Worm (Caenorhabditis elegans) whole organism, L1 larva: ENCODE data around the gene maoc-1.

ENCODE experiments used
- C04F5.9 ChIP-seq: sonication (generic microtip); optimal IDR thresholded peaks from 2 replicates; lab custom pipeline; 2016; ENCODE audit warnings: missing genetic modification characterization, missing compliant biosample characterization
- Y116A8C.19 ChIP-seq: sonication (generic microtip); optimal IDR thresholded peaks from 2 replicates; lab custom pipeline; 2016; ENCODE audit warnings: missing compliant biosample characterization, missing genetic modification characterization, borderline replicate concordance
- ama-1 ChIP-seq: fragments of 150-350 bp; optimal IDR thresholded peaks from 2 replicates; lab custom pipeline; 2014
- blmp-1 ChIP-seq: fragments of 150-350 bp; optimal IDR thresholded peaks from 2 replicates; lab custom pipeline; 2014; ENCODE audit warnings: missing biosample characterization, missing genetic modification characterization
- ceh-63 ChIP-seq: fragments of 200-800 bp; sonication (Bioruptor generic); optimal IDR thresholded peaks from 2 replicates; lab custom pipeline; 2018; ENCODE audit warnings: mild to moderate bottlenecking, missing genetic modification characterization, missing compliant biosample characterization
- ceh-8 ChIP-seq: fragments of 200-800 bp; sonication (Bioruptor generic); optimal IDR thresholded peaks from 2 replicates; lab custom pipeline; 2018; ENCODE audit warnings: mild to moderate bottlenecking, missing genetic modification characterization, moderate library complexity, missing compliant biosample characterization
- ceh-90 ChIP-seq: sonication (generic microtip); optimal IDR thresholded peaks from 2 replicates; lab custom pipeline; 2016; ENCODE audit warnings: missing genetic modification characterization, missing compliant biosample characterization
- ces-1 ChIP-seq: fragments of 150-350 bp; optimal IDR thresholded peaks from 2 replicates; lab custom pipeline; 2014; ENCODE audit warnings: missing biosample characterization, missing genetic modification reagents, missing genetic modification characterization
- dpl-1 ChIP-seq, 3 experiments: fragments of 150-350 bp in 2 of 3; sonication (generic microtip) in 1 of 3; optimal IDR thresholded peaks; 2 replicates each; lab custom pipeline; 2014 to 2017; ENCODE audit warnings: missing biosample characterization in 3 of 3, missing genetic modification characterization in 3 of 3, missing genetic modification reagents in 3 of 3
- dsc-1 ChIP-seq: sonication (generic microtip); optimal IDR thresholded peaks from 2 replicates; lab custom pipeline; 2016; ENCODE audit warnings: mild to moderate bottlenecking, missing genetic modification characterization, missing compliant biosample characterization
- egl-13 ChIP-seq: sonication (generic microtip); optimal IDR thresholded peaks from 2 replicates; lab custom pipeline; 2016; ENCODE audit warnings: missing genotype, missing genetic modification reagents, missing genetic modification characterization, missing compliant biosample characterization
- egl-27 ChIP-seq, 2 experiments: fragments of 150-350 bp in 1 of 2; sonication (generic microtip); optimal IDR thresholded peaks; 3 replicates each; lab custom pipeline; 2017 to 2018; ENCODE audit warnings: missing biosample characterization in 2 of 2, missing genetic modification characterization in 2 of 2, missing genetic modification reagents in 2 of 2
- ets-5 ChIP-seq: fragments of 200-800 bp; sonication (Bioruptor generic); IDR thresholded peaks from 2 replicates; pipeline ENCODE4 v1.3.6; 2022; ENCODE audit warnings: missing genetic modification characterization, missing compliant biosample characterization
- fkh-4 ChIP-seq: sonication (generic microtip); optimal IDR thresholded peaks from 2 replicates; lab custom pipeline; 2016; ENCODE audit warnings: missing compliant biosample characterization, missing genetic modification characterization, borderline replicate concordance
- fos-1 ChIP-seq: fragments of 150-350 bp; optimal IDR thresholded peaks from 2 replicates; lab custom pipeline; 2014; ENCODE audit warnings: missing biosample characterization, missing genetic modification characterization
- hlh-17 ChIP-seq: fragments of 200-800 bp; sonication (Bioruptor generic); optimal IDR thresholded peaks from 2 replicates; lab custom pipeline; 2018; ENCODE audit warnings: missing genetic modification characterization, mild to moderate bottlenecking, missing compliant biosample characterization, moderate library complexity, borderline replicate concordance
- irx-1 ChIP-seq: sonication (generic microtip); optimal IDR thresholded peaks from 2 replicates; lab custom pipeline; 2016; ENCODE audit warnings: missing genetic modification characterization, missing compliant biosample characterization
- jun-1 ChIP-seq: fragments of 150-350 bp; optimal IDR thresholded peaks from 2 replicates; lab custom pipeline; 2014; ENCODE audit warnings: missing biosample characterization, missing genetic modification reagents, missing genetic modification characterization
- lin-14 ChIP-seq: fragments of 200-800 bp; sonication (Bioruptor generic); optimal IDR thresholded peaks from 2 replicates; lab custom pipeline; 2018; ENCODE audit warnings: mild to moderate bottlenecking, missing genetic modification characterization, moderate library complexity, missing compliant biosample characterization
- lin-35 ChIP-seq, 2 experiments: fragments of 150-350 bp; optimal IDR thresholded peaks; 2 replicates each; lab custom pipeline; 2014; ENCODE audit warnings: missing biosample characterization in 2 of 2, missing genetic modification characterization in 2 of 2, missing genetic modification reagents in 2 of 2
- lir-3 ChIP-seq: sonication (generic microtip); optimal IDR thresholded peaks from 2 replicates; lab custom pipeline; 2016; ENCODE audit warnings: mild to moderate bottlenecking, missing genetic modification characterization, moderate library complexity, missing compliant biosample characterization; ENCODE audit not compliant: poor library complexity
- mdl-1 ChIP-seq, 2 experiments: fragments of 150-350 bp; optimal IDR thresholded peaks; 2 replicates each; lab custom pipeline; 2014 to 2017; ENCODE audit warnings: missing biosample characterization in 2 of 2, missing genetic modification characterization in 2 of 2, inconsistent platforms in 1 of 2
- mef-2 ChIP-seq: fragments of 150-350 bp; optimal IDR thresholded peaks from 2 replicates; lab custom pipeline; 2014; ENCODE audit warnings: missing biosample characterization, missing genetic modification characterization
- mep-1 ChIP-seq: fragments of 150-350 bp; optimal IDR thresholded peaks from 2 replicates; lab custom pipeline; 2014; ENCODE audit warnings: missing biosample characterization, missing genetic modification characterization
- nhr-11 ChIP-seq: fragments of 150-350 bp; optimal IDR thresholded peaks from 2 replicates; lab custom pipeline; 2014; ENCODE audit warnings: missing biosample characterization, missing genetic modification characterization
- nhr-28 ChIP-seq: fragments of 150-350 bp; optimal IDR thresholded peaks from 2 replicates; lab custom pipeline; 2014; ENCODE audit warnings: missing biosample characterization, missing genetic modification characterization
- nhr-76 ChIP-seq: sonication (generic microtip); optimal IDR thresholded peaks from 2 replicates; lab custom pipeline; 2017; ENCODE audit warnings: missing biosample characterization, missing genetic modification characterization
- nhr-84 ChIP-seq: sonication (generic microtip); optimal IDR thresholded peaks from 2 replicates; lab custom pipeline; 2017; ENCODE audit warnings: missing biosample characterization, missing genetic modification characterization
- nhr-90 ChIP-seq: sonication (generic microtip); optimal IDR thresholded peaks from 2 replicates; lab custom pipeline; 2016; ENCODE audit warnings: mild to moderate bottlenecking, missing genetic modification characterization, missing compliant biosample characterization; ENCODE audit not compliant: poor library complexity
- pax-3 ChIP-seq: fragments of 200-800 bp; sonication (Bioruptor generic); optimal IDR thresholded peaks from 2 replicates; lab custom pipeline; 2018; ENCODE audit warnings: mild to moderate bottlenecking, missing genetic modification characterization, moderate library complexity, missing compliant biosample characterization
- pqm-1 ChIP-seq: sonication (generic microtip); optimal IDR thresholded peaks from 3 replicates; lab custom pipeline; 2017; ENCODE audit warnings: missing biosample characterization, missing genetic modification characterization
- rnt-1 ChIP-seq: sonication (generic microtip); optimal IDR thresholded peaks from 2 replicates; lab custom pipeline; 2016; ENCODE audit warnings: mild to moderate bottlenecking, missing genetic modification characterization, moderate library complexity, missing compliant biosample characterization
- snu-23 ChIP-seq: sonication (generic microtip); optimal IDR thresholded peaks from 2 replicates; lab custom pipeline; 2016; ENCODE audit warnings: missing genetic modification characterization, missing compliant biosample characterization
- sptf-1 ChIP-seq: fragments of 150-350 bp; optimal IDR thresholded peaks from 2 replicates; lab custom pipeline; 2014; ENCODE audit warnings: missing biosample characterization, missing genetic modification characterization
- sup-37 ChIP-seq: fragments of 200-800 bp; sonication (Bioruptor generic); optimal IDR thresholded peaks from 2 replicates; lab custom pipeline; 2018; ENCODE audit warnings: mild to moderate bottlenecking, missing genetic modification characterization, missing compliant biosample characterization
- swsn-7 ChIP-seq: sonication (generic microtip); optimal IDR thresholded peaks from 2 replicates; lab custom pipeline; 2016; ENCODE audit warnings: missing genetic modification characterization, missing compliant biosample characterization
- tlp-1 ChIP-seq: fragments of 150-350 bp; optimal IDR thresholded peaks from 2 replicates; lab custom pipeline; 2014; ENCODE audit warnings: missing biosample characterization, missing genetic modification characterization
- unc-130 ChIP-seq: fragments of 150-350 bp; optimal IDR thresholded peaks from 2 replicates; lab custom pipeline; 2017; ENCODE audit warnings: missing biosample characterization, missing genetic modification characterization, inconsistent platforms
- unc-86 ChIP-seq: sonication (generic microtip); optimal IDR thresholded peaks from 2 replicates; lab custom pipeline; 2016; ENCODE audit warnings: missing genetic modification characterization, missing compliant biosample characterization
- xbp-1 ChIP-seq: sonication (generic microtip); optimal IDR thresholded peaks from 2 replicates; lab custom pipeline; 2016; ENCODE audit warnings: missing genetic modification characterization, missing compliant biosample characterization

maoc-1 gene

ce11 chrII:7200051-7200599 is 4.0 kb downstream of the maoc-1 start, which contains the start of gene pcrg-1 (continued):
- TF ChIP-seq nhr-90 (peak; percentile 89), nhr-84 (no peak), swsn-7 (tag; lab: Kevin White, UChicago) (peak; percentile 86), mef-2 (tag; lab: Kevin White, UChicago) (peak; percentile 23), tlp-1 (tag; lab: Kevin White, UChicago) (no peak), ceh-90 (tag; lab: Kevin White, UChicago) (no peak), hlh-17 (no peak), pqm-1 (tag; lab: Kevin White, UChicago) (no peak), lin-14 (peak; percentile 86), pax-3 (tag; lab: Kevin White, UChicago) (peak; percentile 51), C04F5.9 (tag; lab: Kevin White, UChicago) (peak; percentile 59), nhr-76 (tag; lab: Kevin White, UChicago) (peak; percentile 51), irx-1 (peak; percentile 80), ceh-8 (GFP tag; lab: Kevin White, UChicago) (peak; percentile 72), rnt-1 (peak; percentile 89), fkh-4 (no peak), sup-37 (GFP tag; lab: Kevin White, UChicago) (peak; percentile 84), dpl-1 (GFP tag; optimal IDR thresholded peaks at IDR 0.05; lab: Kevin White, UChicago) (peak; percentile 45 to 59 (median 56)), unc-86 (peak; percentile 57), ama-1 (no peak), dsc-1 (tag; lab: Kevin White, UChicago) (peak; percentile 87), snu-23 (GFP tag; lab: Kevin White, UChicago) (peak; percentile 82), lin-35 (GFP tag; optimal IDR thresholded peaks at IDR 0.05; lab: Kevin White, UChicago) (peak; percentile 53 to 72), jun-1 (tag; lab: Kevin White, UChicago) (peak; percentile 39), egl-13 (tag; lab: Kevin White, UChicago) (peak; percentile 23), blmp-1 (tag; lab: Kevin White, UChicago) (peak; percentile 7), fos-1 (tag; lab: Kevin White, UChicago) (peak; percentile 57), xbp-1 (tag; lab: Kevin White, UChicago) (peak; percentile 76)

ce11 chrII:7203110-7203509 is 7.0 kb downstream of the maoc-1 start, which contains the start of gene srd-56:
srd-56 (minus strand) TSS chrII:7203210.
- no peak for TF ChIP-seq lir-3
- no peak for TF ChIP-seq sup-37 (GFP tag; lab: Kevin White, UChicago)
- TF ChIP-seq ces-1 (GFP tag; lab: Kevin White, UChicago) = no peak
- TF ChIP-seq mef-2 (tag; lab: Kevin White, UChicago) = no peak
- no peak for TF ChIP-seq nhr-11 (tag; lab: Kevin White, UChicago)
- TF ChIP-seq unc-130 (tag; lab: Kevin White, UChicago) = no peak
- no peak for TF ChIP-seq sptf-1
- no peak for TF ChIP-seq nhr-90
- no peak for TF ChIP-seq snu-23 (GFP tag; lab: Kevin White, UChicago)
- no peak for TF ChIP-seq ama-1
- TF ChIP-seq egl-27 (tag; optimal IDR thresholded peaks at IDR 0.05; lab: Kevin White, UChicago) = no peak
- TF ChIP-seq mep-1 (tag; lab: Kevin White, UChicago) = no peak
- TF ChIP-seq nhr-28 (tag; lab: Kevin White, UChicago) = no peak
- TF ChIP-seq mdl-1 (tag; optimal IDR thresholded peaks at IDR 0.05; lab: Kevin White, UChicago) = no peak
- no peak for TF ChIP-seq ets-5
- TF ChIP-seq ceh-63 (GFP tag; lab: Kevin White, UChicago) = no peak
- no peak for TF ChIP-seq Y116A8C.19 (tag; lab: Kevin White, UChicago)
- no peak for TF ChIP-seq hlh-17
- no peak for TF ChIP-seq dpl-1 (GFP tag; optimal IDR thresholded peaks at IDR 0.05; lab: Kevin White, UChicago)
